Fruit fly (Drosophila melanogaster): ENCODE results near the gene Smyd5.
A peak's percentile ranks its signal among the peaks of the same experiment; 100 is the strongest.

The Smyd5 gene

DNA sequence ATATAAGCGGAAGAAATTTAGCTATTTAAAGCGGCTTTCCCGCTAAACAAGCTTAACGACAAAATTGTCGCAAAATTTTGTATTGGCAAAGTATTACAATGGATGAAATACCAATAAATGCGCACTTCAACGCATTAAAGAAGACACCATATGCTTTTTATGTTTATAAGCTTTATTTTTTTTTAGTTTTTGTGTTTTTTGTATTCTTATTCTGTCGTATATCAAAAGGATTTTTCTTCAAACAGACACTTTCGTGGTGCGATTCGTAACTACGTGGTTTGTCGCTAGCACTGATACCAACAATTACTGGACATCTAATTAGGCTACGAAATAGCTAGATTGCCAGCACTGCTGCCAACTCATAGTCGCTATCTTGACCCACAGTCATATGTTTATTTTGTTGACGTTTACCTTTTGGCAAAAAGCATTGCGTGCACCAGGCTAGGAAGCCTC, 3.9 kb downstream of the Smyd5 start, which contains the start of gene Ddrgk1 (continued):
- TF ChIP-seq CG1603 (tag; optimal IDR thresholded peaks at IDR 0.05) (peak; percentile 99), CG18262 (tag; optimal IDR thresholded peaks at IDR 0.05) (peak; percentile 3), bsh (GFP tag; optimal IDR thresholded peaks at IDR 0.05) (peak in 1 of 2 experiments; percentile 13), CG9727 (GFP tag; optimal IDR thresholded peaks at IDR 0.05) (peak; percentile 26), Sry-δ (GFP tag; optimal IDR thresholded peaks at IDR 0.05) (peak; percentile 34), CG33213 (GFP tag; optimal IDR thresholded peaks at IDR 0.05) (peak; percentile 4), lola (GFP tag; optimal IDR thresholded peaks at IDR 0.05) (peak in 1 of 3 experiments; percentile 3), CrebB (tag; optimal IDR thresholded peaks at IDR 0.05) (no peak), lilli (GFP tag; optimal IDR thresholded peaks at IDR 0.05) (peak; percentile 53), trem (tag; optimal IDR thresholded peaks at IDR 0.05) (peak; percentile 12), CG32532 (GFP tag; IDR thresholded peaks at IDR 0.05) (peak; percentile 33; the same call in 1 of the 2 replicates), pum (GFP tag; optimal IDR thresholded peaks at IDR 0.05) (peak; percentile 34), sens (GFP tag) (peak; percentile 90), stc (GFP tag; IDR thresholded peaks at IDR 0.05) (0 out of 2 replicates have a peak, but pooled peaks have one; percentile 31), CG12659 (GFP tag; optimal IDR thresholded peaks at IDR 0.05) (peak; percentile 26), CG4424 (GFP tag; optimal IDR thresholded peaks at IDR 0.05) (peak; percentile 30), Rfx (GFP tag; IDR thresholded peaks at IDR 0.05) (peak; percentile 59; the same call in 1 of the 2 replicates), CG33557 (GFP tag; optimal IDR thresholded peaks at IDR 0.05) (peak; percentile 6), grau (tag; optimal IDR thresholded peaks at IDR 0.05) (peak; percentile 30), salm (tag; optimal IDR thresholded peaks at IDR 0.05) (no peak), CG13424 (tag; optimal IDR thresholded peaks at IDR 0.05) (peak; percentile 11), NFAT (GFP tag; IDR thresholded peaks at IDR 0.05) (no peak), CG32767 (GFP tag; IDR thresholded peaks at IDR 0.05) (peak; percentile 8; the same call in 1 of the 2 replicates), CG8944 (GFP tag; optimal IDR thresholded peaks at IDR 0.05) (peak; percentile 1), CG13775 (GFP tag; optimal IDR thresholded peaks at IDR 0.05) (peak; percentile 28), bigmax (GFP tag; optimal IDR thresholded peaks at IDR 0.05) (no peak), CG34422 (GFP tag; IDR thresholded peaks at IDR 0.05) (peak; percentile 57; the same call in 1 of the 3 replicates), CG13624 (GFP tag; optimal IDR thresholded peaks at IDR 0.05) (peak; percentile 30), CG2875 (GFP tag; optimal IDR thresholded peaks at IDR 0.05) (no peak), slbo (GFP tag; IDR thresholded peaks at IDR 0.05) (peak; percentile 43; the same call in 1 of the 2 replicates), HmgZ (tag; optimal IDR thresholded peaks at IDR 0.05) (peak; percentile 31), Ets97D (GFP tag; optimal IDR thresholded peaks at IDR 0.05) (peak; percentile 59), CG1602 (GFP tag; optimal IDR thresholded peaks at IDR 0.05) (no peak), CG2120 (GFP tag; optimal IDR thresholded peaks at IDR 0.05) (peak; percentile 50), mam (GFP tag; optimal IDR thresholded peaks at IDR 0.05) (peak; percentile 31), CG10147 (GFP tag; optimal IDR thresholded peaks at IDR 0.05) (peak; percentile 4), lmd (GFP tag; IDR thresholded peaks at IDR 0.05) (peak; percentile 4; the same call in 1 of the 2 replicates), NfI (GFP tag; optimal IDR thresholded peaks at IDR 0.05) (peak; percentile 23), Side (GFP tag; optimal IDR thresholded peaks at IDR 0.05) (peak; percentile 7), NC2β (GFP tag; optimal IDR thresholded peaks at IDR 0.05) (no peak), cas (GFP tag; IDR thresholded peaks at IDR 0.05) (no peak), pnt (GFP tag; optimal IDR thresholded peaks at IDR 0.05) (peak; percentile 13), CHES-1-like (GFP tag; optimal IDR thresholded peaks at IDR 0.05) (peak; percentile 42), CG15514 (GFP tag; optimal IDR thresholded peaks at IDR 0.05) (peak; percentile 52), CG4617 (GFP tag; optimal IDR thresholded peaks at IDR 0.05; ENCODE audit: borderline replicate concordance) (no peak), phol (tag; optimal IDR thresholded peaks at IDR 0.05) (peak; percentile 38), CG7839 (tag; optimal IDR thresholded peaks at IDR 0.05) (peak; percentile 11), Aef1 (GFP tag; IDR thresholded peaks at IDR 0.05) (0 out of 3 replicates have a peak, but pooled peaks have one; percentile 22), zen (tag; optimal IDR thresholded peaks at IDR 0.05) (peak; percentile 23), CG10267 (tag; optimal IDR thresholded peaks at IDR 0.05) (peak; percentile 18)
